Worm (Caenorhabditis elegans): ENCODE results near the gene nra-1.

- TF ChIP-seq ama-1 (optimal IDR thresholded peaks at IDR 0.05) (no peak), sea-1 (GFP tag; conservative IDR thresholded peaks at IDR 0.05) (no peak), hnd-1 (tag; optimal IDR thresholded peaks at IDR 0.05) (no peak), tbx-37 (GFP tag; conservative IDR thresholded peaks at IDR 0.05) (no peak), ceh-13 (GFP tag; optimal IDR thresholded peaks at IDR 0.05) (no peak), hmbx-1 (tag; optimal IDR thresholded peaks at IDR 0.05) (no peak)
These were observed 5.0 kb downstream of the nra-1 start, which contains the start of gene hsp-1 for ce11 chrIV:17278861-17279591.

Data from whole organism, early embryonic.